Worm (Caenorhabditis elegans) whole organism, L3 larva: Measurements from ENCODE around the gene F27D9.13.

Experiments
- R02D3.7 ChIP-seq: fragments of 150-350 bp; optimal IDR thresholded peaks from 2 replicates; lab custom pipeline; 2014; ENCODE audit warnings: missing biosample characterization, missing genetic modification characterization
- aly-2 ChIP-seq: fragments of 150-350 bp; optimal IDR thresholded peaks from 2 replicates; lab custom pipeline; 2014; ENCODE audit warnings: missing biosample characterization, missing genetic modification characterization
- ceh-16 ChIP-seq: sonication (generic microtip); optimal IDR thresholded peaks from 2 replicates; lab custom pipeline; 2017; ENCODE audit warnings: missing biosample characterization, missing genetic modification characterization
- egl-27 ChIP-seq: sonication (generic microtip); optimal IDR thresholded peaks from 4 replicates; lab custom pipeline; 2017; ENCODE audit warnings: missing biosample characterization, missing genetic modification reagents, missing genetic modification characterization
- elt-2 ChIP-seq: sonication (generic microtip); optimal IDR thresholded peaks from 2 replicates; lab custom pipeline; 2016; ENCODE audit warnings: missing genetic modification reagents, mild to moderate bottlenecking, missing genetic modification characterization, missing compliant biosample characterization
- jun-1 ChIP-seq: fragments of 150-350 bp; optimal IDR thresholded peaks from 2 replicates; lab custom pipeline; 2014; ENCODE audit warnings: missing biosample characterization, missing genetic modification reagents, missing genetic modification characterization
- lsy-12 ChIP-seq: sonication (generic microtip); optimal IDR thresholded peaks from 2 replicates; lab custom pipeline; 2016; ENCODE audit warnings: mild to moderate bottlenecking, missing genetic modification characterization, missing compliant biosample characterization
- mdl-1 ChIP-seq: fragments of 150-350 bp; optimal IDR thresholded peaks from 2 replicates; lab custom pipeline; 2014; ENCODE audit warnings: missing biosample characterization, missing genetic modification characterization
- mml-1 ChIP-seq: fragments of 150-350 bp; sonication (generic microtip); optimal IDR thresholded peaks from 3 replicates; lab custom pipeline; 2014; ENCODE audit warnings: missing biosample characterization, missing genetic modification characterization
- nfya-1 ChIP-seq: sonication (generic microtip); optimal IDR thresholded peaks from 2 replicates; lab custom pipeline; 2017; ENCODE audit warnings: missing genetic modification characterization, mild to moderate bottlenecking, missing compliant biosample characterization, antibody characterized with exemption, moderate library complexity; ENCODE audit not compliant: insufficient read depth
- nhr-43 ChIP-seq: sonication (generic microtip); optimal IDR thresholded peaks from 2 replicates; lab custom pipeline; 2016; ENCODE audit warnings: mild to moderate bottlenecking, missing genetic modification characterization, missing compliant biosample characterization; ENCODE audit not compliant: poor library complexity, severe bottlenecking
- nhr-77 ChIP-seq: fragments of 150-350 bp; optimal IDR thresholded peaks from 2 replicates; lab custom pipeline; 2014; ENCODE audit warnings: missing biosample characterization, missing genetic modification characterization
- pqm-1 ChIP-seq: fragments of 150-350 bp; optimal IDR thresholded peaks from 2 replicates; lab custom pipeline; 2017; ENCODE audit warnings: missing biosample characterization, missing genetic modification characterization, inconsistent platforms
- tbx-2 ChIP-seq: sonication (generic microtip); optimal IDR thresholded peaks from 2 replicates; lab custom pipeline; 2016; ENCODE audit warnings: mild to moderate bottlenecking, missing genetic modification characterization, missing compliant biosample characterization
- unc-62 ChIP-seq: fragments of 150-350 bp; sonication (generic microtip); optimal IDR thresholded peaks from 4 replicates; lab custom pipeline; 2014; ENCODE audit warnings: missing biosample characterization, missing genetic modification reagents, missing genetic modification characterization
- ztf-4 ChIP-seq: fragments of 150-350 bp; optimal IDR thresholded peaks from 2 replicates; lab custom pipeline; 2014; ENCODE audit warnings: missing biosample characterization, missing genetic modification characterization

Gene F27D9.13

DNA sequence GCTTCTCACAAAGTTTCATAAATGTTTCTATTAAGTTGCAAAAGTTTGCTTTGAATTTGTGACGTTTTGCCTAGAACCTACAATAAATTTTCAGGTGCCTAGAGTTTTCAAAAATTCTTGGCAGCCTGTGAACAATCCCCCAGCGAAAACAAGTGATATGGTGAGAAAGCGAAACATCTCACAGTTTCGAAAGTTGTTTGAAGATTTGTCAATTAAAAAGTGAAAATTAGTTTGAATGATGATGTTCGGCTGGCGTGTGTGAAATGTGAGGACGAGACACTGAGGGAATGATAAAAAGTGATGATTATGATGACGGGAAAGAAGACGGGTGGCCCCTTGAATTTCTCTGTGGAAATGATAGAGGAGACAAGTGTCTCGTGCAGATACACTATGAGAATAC is 28.5 kb downstream of the F27D9.13 start:
- TF ChIP-seq ceh-16 (tag; lab: Kevin White, UChicago) (no peak), mml-1 (tag; lab: Kevin White, UChicago) (no peak), nfya-1 (tag; lab: Kevin White, UChicago) (no peak), nhr-43 (tag; lab: Kevin White, UChicago) (no peak), nhr-77 (no peak), pqm-1 (tag; lab: Kevin White, UChicago) (no peak), elt-2 (tag; lab: Kevin White, UChicago) (no peak), unc-62 (GFP tag; lab: Kevin White, UChicago) (no peak), ztf-4 (no peak), R02D3.7 (no peak), egl-27 (tag; lab: Kevin White, UChicago) (no peak), aly-2 (tag; lab: Kevin White, UChicago) (no peak), tbx-2 (tag; lab: Kevin White, UChicago) (no peak)
- TF ChIP-seq, all 47 proteins: peak for 0

DNA sequence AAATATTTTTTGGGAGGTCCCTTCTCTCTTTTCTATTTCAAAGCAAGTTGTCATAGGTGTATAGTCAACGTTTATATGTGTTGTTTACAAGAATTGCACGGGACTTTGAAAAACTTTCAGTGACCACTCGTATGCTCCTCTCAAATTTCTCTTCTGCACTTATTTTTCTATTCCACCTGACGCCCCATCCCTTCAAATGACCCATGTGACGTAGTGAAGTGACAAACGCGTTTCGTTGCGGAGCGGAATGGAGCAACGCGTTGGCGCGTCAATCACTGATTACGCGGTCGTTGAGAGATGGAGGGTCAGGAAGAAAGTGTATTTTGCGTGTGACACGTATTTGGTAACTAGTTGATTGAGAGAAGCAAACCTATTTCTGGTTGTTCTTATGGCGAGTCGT is 31.2 kb downstream of the F27D9.13 start:
- TF ChIP-seq nfya-1 (tag; lab: Kevin White, UChicago) (peak; percentile 43), lsy-12 (tag; lab: Kevin White, UChicago) (no peak)

DNA sequence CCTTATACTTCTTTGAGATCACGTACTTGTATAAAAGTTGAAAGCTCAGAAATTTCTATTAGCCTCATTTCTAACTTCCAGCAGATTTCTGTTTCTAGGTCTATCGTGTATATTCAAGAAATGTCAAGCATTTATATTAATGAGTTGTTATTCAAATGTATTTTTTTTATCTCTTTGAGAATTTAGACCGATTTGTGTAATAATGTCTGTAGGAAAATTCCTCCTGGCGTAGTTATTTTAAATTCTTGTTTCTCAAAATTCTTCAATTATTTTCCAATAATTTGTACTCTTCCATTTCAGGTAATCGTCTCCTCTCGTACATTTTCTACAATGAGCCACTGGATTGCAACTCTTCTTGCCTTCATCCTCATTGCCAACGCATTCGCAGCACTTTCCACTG is 39.9 kb downstream of the F27D9.13 start, which contains the start of gene nlp-61:
Gene nlp-61, plus strand, starts transcription at position 301 of the 400 bp plus-strand sequence.
- TF ChIP-seq ztf-4 (no peak), jun-1 (tag; lab: Kevin White, UChicago) (no peak), pqm-1 (tag; lab: Kevin White, UChicago) (no peak), aly-2 (tag; lab: Kevin White, UChicago) (no peak), lsy-12 (tag; lab: Kevin White, UChicago) (no peak), mdl-1 (tag; lab: Kevin White, UChicago) (no peak)
- TF ChIP-seq, all 47 proteins: peak for 0
